Worm (Caenorhabditis elegans): ENCODE data around the gene phf-31.

ce11 chrX:10656604-10657003 lies 25.2 kb upstream of the phf-31 start:
- TF ChIP-seq ama-1 (optimal IDR thresholded peaks at IDR 0.05) (no peak), hlh-30 (tag; optimal IDR thresholded peaks at IDR 0.05; ENCODE audit: insufficient read depth) (no peak), dve-1 (tag; optimal IDR thresholded peaks at IDR 0.05) (no peak), ceh-6 (GFP tag; optimal IDR thresholded peaks at IDR 0.05) (no peak)
